Worm (Caenorhabditis elegans): ENCODE data around the gene F20G2.5.

DNA sequence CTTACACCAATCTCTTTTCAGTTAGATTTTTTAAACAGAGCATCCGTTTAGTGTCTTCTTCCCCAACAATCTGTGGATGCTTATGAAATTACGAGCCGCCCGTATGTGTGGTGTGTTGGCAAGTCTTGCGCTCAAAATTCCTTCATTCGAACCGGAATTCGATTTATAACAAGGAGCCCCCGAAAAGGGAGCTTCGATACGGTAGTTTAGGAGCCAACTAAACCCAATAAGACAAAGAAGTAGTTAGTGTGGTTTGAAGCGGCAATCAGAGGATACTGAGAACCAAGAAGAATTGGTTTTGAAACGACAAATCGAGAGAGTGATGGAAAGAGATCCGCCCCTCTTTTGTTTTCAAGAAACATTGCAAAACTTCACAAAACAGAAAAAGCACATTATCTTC lies 41.0 kb downstream of the F20G2.5 start:
- TF ChIP-seq ceh-16 (tag; optimal IDR thresholded peaks at IDR 0.05) = no peak
- TF ChIP-seq nhr-11 (tag; optimal IDR thresholded peaks at IDR 0.05) = no peak
- TF ChIP-seq fkh-10 (GFP tag; optimal IDR thresholded peaks at IDR 0.05) = no peak
- TF ChIP-seq aly-2 (tag; optimal IDR thresholded peaks at IDR 0.05) = no peak
- no peak for TF ChIP-seq ama-1 (optimal IDR thresholded peaks at IDR 0.05)
- TF ChIP-seq nhr-237 (tag; optimal IDR thresholded peaks at IDR 0.05) = no peak
- TF ChIP-seq nhr-12 (tag; optimal IDR thresholded peaks at IDR 0.05) = no peak
- TF ChIP-seq lin-39 (tag; optimal IDR thresholded peaks at IDR 0.05) = no peak
- no peak for TF ChIP-seq ztf-4 (tag; optimal IDR thresholded peaks at IDR 0.05)
- no peak for TF ChIP-seq nhr-28 (tag; optimal IDR thresholded peaks at IDR 0.05)

All from whole organism, L3 larva.